Fruit fly (Drosophila melanogaster): ENCODE measurements around the gene Proc.

DNA sequence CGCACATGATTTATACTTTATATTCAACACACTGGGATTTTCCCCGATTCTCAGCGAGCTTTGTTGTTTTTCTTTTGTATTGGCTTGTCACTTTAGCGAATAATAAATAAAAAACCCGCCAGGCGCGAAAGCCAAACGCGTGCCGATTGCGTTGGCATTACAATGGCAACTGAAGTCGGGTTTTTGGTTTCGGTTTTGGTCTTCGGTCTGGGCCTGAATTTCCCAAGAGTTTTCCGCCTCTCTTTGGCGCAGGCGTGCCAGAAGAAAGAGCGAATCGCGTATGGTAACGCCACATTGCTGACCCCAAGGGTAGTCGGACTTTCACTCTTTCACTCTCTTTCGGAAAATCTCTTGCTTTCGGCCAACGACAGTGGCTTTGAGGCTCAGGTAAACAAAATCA lies 16.1 kb downstream of the Proc start, which contains the start of gene CG14535:
- TF ChIP-seq CG6683 (GFP tag; optimal IDR thresholded peaks at IDR 0.05) (no peak), sens-2 (GFP tag; IDR thresholded peaks at IDR 0.05) (no peak), NC2α (GFP tag; optimal IDR thresholded peaks at IDR 0.05) (no peak), HmgD (GFP tag; optimal IDR thresholded peaks at IDR 0.05) (no peak), CG18619 (GFP tag; optimal IDR thresholded peaks at IDR 0.05) (no peak), CG16815 (GFP tag; optimal IDR thresholded peaks at IDR 0.05) (no peak), CG5953 (GFP tag; IDR thresholded peaks at IDR 0.05) (no peak), CG7357 (GFP tag; IDR thresholded peaks at IDR 0.05) (no peak), Ets65A (GFP tag) (peak; percentile 53)

Measured in whole organism, embryonic.